Worm (Caenorhabditis elegans) whole organism, midembryonic: ENCODE data around the gene gmeb-2.

Experiments used
- T22C8.4 ChIP-seq: fragments of 200-800 bp; sonication (Bioruptor generic); IDR thresholded peaks from 2 replicates; pipeline ENCODE4 v1.3.6; 2022; ENCODE audit warnings: missing genetic modification characterization, missing compliant biosample characterization
- cog-1 ChIP-seq: sonication (generic microtip); optimal IDR thresholded peaks from 2 replicates; lab custom pipeline; 2016; ENCODE audit warnings: missing genetic modification characterization, missing compliant biosample characterization
- klf-2 ChIP-seq: fragments of 200-800 bp; sonication (Bioruptor generic); conservative IDR thresholded peaks from 2 replicates; pipeline ENCODE4 v1.3.6; 2022; ENCODE audit warnings: missing genetic modification reagents, missing genetic modification characterization, missing compliant biosample characterization
- tab-1 ChIP-seq: fragments of 200-800 bp; sonication (Bioruptor generic); IDR thresholded peaks from 2 replicates; pipeline ENCODE4 v1.3.6; 2022; ENCODE audit warnings: missing genetic modification characterization, missing compliant biosample characterization
- ztf-23 ChIP-seq: fragments of 200-800 bp; sonication (Bioruptor generic); IDR thresholded peaks from 2 replicates; pipeline ENCODE4 v1.3.6; 2022; ENCODE audit warnings: missing genetic modification reagents, missing genetic modification characterization, missing compliant biosample characterization
- ztf-29 ChIP-seq: fragments of 200-800 bp; sonication (Bioruptor generic); IDR thresholded peaks from 2 replicates; pipeline ENCODE4 v1.3.6; 2022; ENCODE audit warnings: missing genetic modification reagents, missing genetic modification characterization, missing compliant biosample characterization

DNA sequence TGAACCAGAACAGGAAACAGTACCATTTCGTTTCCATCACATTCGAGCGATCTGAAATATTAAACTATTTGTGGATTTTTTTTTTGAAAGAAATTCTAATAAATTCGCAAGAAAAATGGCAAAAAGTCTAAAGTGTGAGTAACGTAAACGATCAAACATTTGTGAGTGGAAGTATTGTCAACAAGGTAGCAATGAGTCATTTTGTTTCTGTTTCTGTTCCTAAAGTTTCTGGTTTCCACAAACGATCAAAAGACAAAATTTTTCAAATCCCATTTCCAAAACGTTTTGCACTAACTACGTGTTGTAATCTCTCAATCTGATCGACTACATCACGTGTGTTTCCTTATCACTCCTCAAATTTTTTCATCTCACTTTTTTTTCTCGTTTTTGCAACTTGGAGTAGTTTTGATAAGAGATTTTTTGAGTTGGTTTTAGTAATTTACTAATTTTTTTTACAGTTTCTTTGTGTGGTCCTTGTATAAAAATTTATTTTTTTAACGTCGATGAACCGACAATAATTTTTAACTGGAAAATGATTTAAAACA, 31.3 kb upstream of the gmeb-2 start, which contains the start of gene F59F4.3:
- TF ChIP-seq klf-2: no peak
- TF ChIP-seq T22C8.4: no peak
- TF ChIP-seq ztf-29 (GFP tag; lab: Robert Waterston, UW): no peak
- no peak for TF ChIP-seq cog-1
- no peak for TF ChIP-seq ztf-23
- TF ChIP-seq tab-1 (GFP tag; lab: Robert Waterston, UW): no peak
